Fruit fly (Drosophila melanogaster) S2 (cell line): ENCODE data around the gene CG42367.

Source experiments
- CG8478 ChIP-seq: fragments of >200 bp; optimal IDR thresholded peaks from 2 replicates; lab custom pipeline; 2018
- CTCF ChIP-seq, 2 experiments: fragments of >200 bp; optimal IDR thresholded peaks; 2 replicates each; lab custom pipeline; 2018

dm6 chr2L:9911783-9912182, 18.6 kb upstream of the CG42367 start:
- TF ChIP-seq CTCF (optimal IDR thresholded peaks at IDR 0.05; lab: Kevin White, UChicago): no peak
- TF ChIP-seq CG8478 (lab: Kevin White, UChicago): no peak
